Worm (Caenorhabditis elegans) whole organism, late embryonic: Measurements from ENCODE around the gene ugt-66.

Experiments used
- elt-2 ChIP-seq: sonication (generic microtip); optimal IDR thresholded peaks from 2 replicates; lab custom pipeline; 2016; ENCODE audit warnings: missing genetic modification reagents, missing genetic modification characterization, missing compliant biosample characterization
- fkh-6 ChIP-seq: sonication (generic microtip); optimal IDR thresholded peaks from 2 replicates; lab custom pipeline; 2016; ENCODE audit warnings: missing genetic modification characterization, missing compliant biosample characterization
- hlh-15 ChIP-seq: sonication (generic microtip); optimal IDR thresholded peaks from 2 replicates; lab custom pipeline; 2016; ENCODE audit warnings: missing genetic modification characterization, missing compliant biosample characterization
- lim-6 ChIP-seq: sonication (generic microtip); optimal IDR thresholded peaks from 2 replicates; lab custom pipeline; 2016; ENCODE audit warnings: missing genetic modification characterization, missing compliant biosample characterization
- lin-11 ChIP-seq: fragments of 200-800 bp; sonication (Bioruptor generic); optimal IDR thresholded peaks from 2 replicates; lab custom pipeline; 2018; ENCODE audit warnings: mild to moderate bottlenecking, missing genetic modification characterization, missing compliant biosample characterization
- nfya-1 ChIP-seq: sonication (generic microtip); optimal IDR thresholded peaks from 2 replicates; lab custom pipeline; 2017; ENCODE audit warnings: missing genetic modification characterization, mild to moderate bottlenecking, missing compliant biosample characterization, antibody characterized with exemption, moderate library complexity
- pag-3 ChIP-seq: sonication (generic microtip); optimal IDR thresholded peaks from 2 replicates; lab custom pipeline; 2016; ENCODE audit warnings: missing compliant biosample characterization, missing genetic modification characterization, borderline replicate concordance
- sox-4 ChIP-seq: sonication (generic microtip); optimal IDR thresholded peaks from 2 replicates; lab custom pipeline; 2017; ENCODE audit warnings: mild to moderate bottlenecking, missing genetic modification characterization, inconsistent platforms, missing compliant biosample characterization
- unc-42 ChIP-seq: sonication (generic microtip); optimal IDR thresholded peaks from 2 replicates; lab custom pipeline; 2016; ENCODE audit warnings: missing genotype, missing genetic modification characterization, missing compliant biosample characterization

ce11 chrIII:6165240-6165639 lies 29.1 kb downstream of the ugt-66 start:
- TF ChIP-seq nfya-1 (tag; lab: Kevin White, UChicago) (no peak), elt-2 (no peak), lim-6 (tag; lab: Kevin White, UChicago) (no peak), pag-3 (tag; lab: Kevin White, UChicago) (no peak), unc-42 (tag; lab: Kevin White, UChicago) (no peak), fkh-6 (tag; lab: Kevin White, UChicago) (no peak), sox-4 (tag; lab: Kevin White, UChicago) (no peak), hlh-15 (tag; lab: Kevin White, UChicago) (no peak), lin-11 (tag; lab: Kevin White, UChicago) (no peak)
